Worm (Caenorhabditis elegans) whole organism, L4 larva: ENCODE measurements around the gene T12G3.2.

ENCODE experiments used
- R02D3.7 ChIP-seq: fragments of 150-350 bp; sonication (generic microtip); optimal IDR thresholded peaks from 3 replicates; lab custom pipeline; 2014; ENCODE audit warnings: missing biosample characterization, missing genetic modification characterization
- Y105C5A.15 ChIP-seq: fragments of 200-800 bp; sonication (Bioruptor generic); IDR thresholded peaks from 2 replicates; pipeline ENCODE4 v1.3.6; 2022; ENCODE audit warnings: missing genetic modification characterization, missing compliant biosample characterization
- Y5F2A.4 ChIP-seq: fragments of 200-800 bp; sonication (Bioruptor generic); optimal IDR thresholded peaks from 2 replicates; lab custom pipeline; 2018; ENCODE audit warnings: mild to moderate bottlenecking, missing genetic modification characterization, missing compliant biosample characterization
- Y75B8A.6 ChIP-seq: fragments of 200-800 bp; sonication (Bioruptor generic); IDR thresholded peaks from 2 replicates; pipeline ENCODE4 v1.3.6; 2022; ENCODE audit warnings: missing genetic modification reagents, missing genetic modification characterization, missing compliant biosample characterization
- ZK337.2 ChIP-seq: fragments of 200-800 bp; sonication (Bioruptor generic); IDR thresholded peaks from 2 replicates; pipeline ENCODE4 v1.3.6; 2022; ENCODE audit warnings: missing genetic modification reagents, missing genetic modification characterization, missing compliant biosample characterization
- ZK546.5 ChIP-seq, 2 experiments: sonication (generic microtip); optimal IDR thresholded peaks; 2 replicates each; lab custom pipeline; 2017; ENCODE audit warnings: missing biosample characterization in 2 of 2, missing genetic modification characterization in 2 of 2
- aha-1 ChIP-seq: fragments of 150-350 bp; peaks from one replicate; lab custom pipeline; 2014; ENCODE audit warnings: missing biosample characterization, missing genetic modification characterization
- arid-1 ChIP-seq: fragments of 200-800 bp; sonication (Bioruptor generic); conservative IDR thresholded peaks from 2 replicates; pipeline ENCODE4 v1.3.6; 2022; ENCODE audit warnings: missing genetic modification reagents, missing genetic modification characterization, missing compliant biosample characterization
- ceh-20 ChIP-seq: fragments of 200-800 bp; sonication (Bioruptor generic); IDR thresholded peaks from 2 replicates; pipeline ENCODE4 v1.3.6; 2022; ENCODE audit warnings: missing genetic modification reagents, missing genetic modification characterization, missing compliant biosample characterization
- ceh-32 ChIP-seq: sonication (generic microtip); optimal IDR thresholded peaks from 2 replicates; lab custom pipeline; 2016; ENCODE audit warnings: mild to moderate bottlenecking, missing genetic modification characterization, missing compliant biosample characterization; ENCODE audit not compliant: poor library complexity
- ceh-62 ChIP-seq: sonication (generic microtip); optimal IDR thresholded peaks from 2 replicates; lab custom pipeline; 2017; ENCODE audit warnings: missing biosample characterization, missing genetic modification characterization
- ces-1 ChIP-seq: fragments of 150-350 bp; sonication (generic microtip); optimal IDR thresholded peaks from 4 replicates; lab custom pipeline; 2014; ENCODE audit warnings: missing biosample characterization, missing genetic modification reagents, missing genetic modification characterization
- cey-2 ChIP-seq: sonication (generic microtip); optimal IDR thresholded peaks from 3 replicates; lab custom pipeline; 2017; ENCODE audit warnings: missing genetic modification characterization, mild to moderate bottlenecking, missing compliant biosample characterization, antibody characterized with exemption, borderline replicate concordance; ENCODE audit not compliant: insufficient read depth
- daf-16 ChIP-seq, 3 experiments: sonication (generic microtip); optimal IDR thresholded peaks; 2 replicates each; lab custom pipeline; 2016 to 2017; ENCODE audit warnings: missing genetic modification characterization in 3 of 3, missing genetic modification reagents in 3 of 3, mild to moderate bottlenecking in 2 of 3, missing compliant biosample characterization in 2 of 3, missing biosample characterization in 1 of 3, moderate library complexity in 1 of 3
- daf-19 ChIP-seq: fragments of 200-800 bp; sonication (Bioruptor generic); conservative IDR thresholded peaks from 2 replicates; pipeline ENCODE4 v1.3.6; 2022; ENCODE audit warnings: missing genetic modification characterization, missing compliant biosample characterization
- daf-8 ChIP-seq: fragments of 200-800 bp; sonication (Bioruptor generic); IDR thresholded peaks from 2 replicates; pipeline ENCODE4 v1.3.6; 2022; ENCODE audit warnings: missing genetic modification characterization, missing compliant biosample characterization
- dmd-6 ChIP-seq: fragments of 200-800 bp; sonication (Bioruptor generic); IDR thresholded peaks from 2 replicates; pipeline ENCODE4 v1.3.6; 2022; ENCODE audit warnings: missing genetic modification reagents, missing genetic modification characterization, missing compliant biosample characterization
- dmd-8 ChIP-seq: fragments of 200-800 bp; sonication (Bioruptor generic); IDR thresholded peaks from 2 replicates; pipeline ENCODE4 v1.3.6; 2022; ENCODE audit warnings: missing genetic modification characterization, missing compliant biosample characterization
- dmd-9 ChIP-seq: fragments of 200-800 bp; sonication (Bioruptor generic); IDR thresholded peaks from 2 replicates; pipeline ENCODE4 v1.3.6; 2022; ENCODE audit warnings: missing genetic modification reagents, missing genetic modification characterization, missing compliant biosample characterization
- dpl-1 ChIP-seq: fragments of 150-350 bp; optimal IDR thresholded peaks from 2 replicates; lab custom pipeline; 2014; ENCODE audit warnings: missing biosample characterization, missing genetic modification reagents, missing genetic modification characterization
- egl-27 ChIP-seq: sonication (generic microtip); optimal IDR thresholded peaks from 3 replicates; lab custom pipeline; 2017; ENCODE audit warnings: missing biosample characterization, missing genetic modification reagents, missing genetic modification characterization
- fkh-10 ChIP-seq: fragments of 150-350 bp; optimal IDR thresholded peaks from 2 replicates; lab custom pipeline; 2014; ENCODE audit warnings: missing biosample characterization, missing genetic modification reagents, missing genetic modification characterization
- hlh-11 ChIP-seq: fragments of 200-800 bp; sonication (Bioruptor generic); optimal IDR thresholded peaks from 2 replicates; lab custom pipeline; 2018; ENCODE audit warnings: mild to moderate bottlenecking, missing genetic modification characterization, missing compliant biosample characterization
- hmg-1.1 ChIP-seq: fragments of 200-800 bp; sonication (Bioruptor generic); IDR thresholded peaks from 2 replicates; pipeline ENCODE4 v1.3.6; 2022; ENCODE audit warnings: missing genetic modification reagents, missing genetic modification characterization, missing compliant biosample characterization
- jun-1 ChIP-seq: fragments of 150-350 bp; optimal IDR thresholded peaks from 2 replicates; lab custom pipeline; 2014; ENCODE audit warnings: missing biosample characterization, missing genetic modification reagents, missing genetic modification characterization
- lin-13 ChIP-seq: fragments of 150-350 bp; optimal IDR thresholded peaks from 2 replicates; lab custom pipeline; 2014; ENCODE audit warnings: missing biosample characterization, missing genetic modification reagents, missing genetic modification characterization
- lin-29 ChIP-seq: fragments of 200-800 bp; sonication (Bioruptor generic); IDR thresholded peaks from 2 replicates; pipeline ENCODE4 v1.3.6; 2022; ENCODE audit warnings: missing genetic modification reagents, missing genetic modification characterization, missing compliant biosample characterization
- lin-39 ChIP-seq: fragments of 150-350 bp; optimal IDR thresholded peaks from 2 replicates; lab custom pipeline; 2014; ENCODE audit warnings: missing biosample characterization, missing genetic modification reagents, missing genetic modification characterization
- mxl-3 ChIP-seq: fragments of 200-800 bp; sonication (Bioruptor generic); optimal IDR thresholded peaks from 2 replicates; lab custom pipeline; 2018; ENCODE audit warnings: mild to moderate bottlenecking, missing genetic modification characterization, missing compliant biosample characterization
- nhr-25 ChIP-seq: sonication (generic microtip); optimal IDR thresholded peaks from 2 replicates; lab custom pipeline; 2017; ENCODE audit warnings: missing genetic modification characterization, mild to moderate bottlenecking, missing compliant biosample characterization, antibody characterized with exemption, moderate library complexity, borderline replicate concordance; ENCODE audit not compliant: insufficient read depth
- nhr-77 ChIP-seq: fragments of 150-350 bp; optimal IDR thresholded peaks from 2 replicates; lab custom pipeline; 2014; ENCODE audit warnings: missing biosample characterization, missing genetic modification characterization
- pha-4 ChIP-seq, 2 experiments: fragments of 150-350 bp in 1 of 2; fragments of 200-800 bp in 1 of 2; sonication (Bioruptor generic) in 1 of 2; IDR thresholded peaks in 1 of 2; optimal IDR thresholded peaks in 1 of 2; 2 replicates each; pipeline versions ENCODE4 v1.3.6 to Lab custom; 2014 to 2022; ENCODE audit warnings: missing genetic modification characterization in 2 of 2, missing genetic modification reagents in 2 of 2, missing biosample characterization in 1 of 2, missing compliant biosample characterization in 1 of 2
- pqm-1 ChIP-seq: sonication (generic microtip); optimal IDR thresholded peaks from 2 replicates; lab custom pipeline; 2017; ENCODE audit warnings: missing biosample characterization, missing genetic modification characterization
- set-16 ChIP-seq: fragments of 200-800 bp; sonication (Bioruptor generic); IDR thresholded peaks from 2 replicates; pipeline ENCODE4 v1.3.6; 2022; ENCODE audit warnings: missing genetic modification reagents, missing genetic modification characterization, missing compliant biosample characterization
- unc-39 ChIP-seq: sonication (generic microtip); optimal IDR thresholded peaks from 2 replicates; lab custom pipeline; 2017; ENCODE audit warnings: missing biosample characterization, missing genetic modification characterization
- vab-7 ChIP-seq: fragments of 200-800 bp; sonication (Bioruptor generic); IDR thresholded peaks from 2 replicates; pipeline ENCODE4 v1.3.6; 2022; ENCODE audit warnings: missing genetic modification reagents, missing genetic modification characterization, missing compliant biosample characterization
- zfp-2 ChIP-seq: sonication (generic microtip); optimal IDR thresholded peaks from 2 replicates; lab custom pipeline; 2016; ENCODE audit warnings: mild to moderate bottlenecking, missing genetic modification characterization, missing compliant biosample characterization
- zfp-3 ChIP-seq: fragments of 200-800 bp; sonication (Bioruptor generic); conservative IDR thresholded peaks from 2 replicates; pipeline ENCODE4 v1.3.6; 2022; ENCODE audit warnings: missing genetic modification reagents, missing genetic modification characterization, missing compliant biosample characterization
- zip-2 ChIP-seq: fragments of 150-350 bp; optimal IDR thresholded peaks from 2 replicates; lab custom pipeline; 2014; ENCODE audit warnings: missing biosample characterization, missing genetic modification characterization
- ztf-11 ChIP-seq: fragments of 150-350 bp; optimal IDR thresholded peaks from 2 replicates; lab custom pipeline; 2014; ENCODE audit warnings: missing biosample characterization, missing genetic modification characterization
- ztf-7 ChIP-seq: fragments of 150-350 bp; optimal IDR thresholded peaks from 2 replicates; lab custom pipeline; 2014; ENCODE audit warnings: missing biosample characterization, missing genetic modification characterization

T12G3.2 gene

DNA sequence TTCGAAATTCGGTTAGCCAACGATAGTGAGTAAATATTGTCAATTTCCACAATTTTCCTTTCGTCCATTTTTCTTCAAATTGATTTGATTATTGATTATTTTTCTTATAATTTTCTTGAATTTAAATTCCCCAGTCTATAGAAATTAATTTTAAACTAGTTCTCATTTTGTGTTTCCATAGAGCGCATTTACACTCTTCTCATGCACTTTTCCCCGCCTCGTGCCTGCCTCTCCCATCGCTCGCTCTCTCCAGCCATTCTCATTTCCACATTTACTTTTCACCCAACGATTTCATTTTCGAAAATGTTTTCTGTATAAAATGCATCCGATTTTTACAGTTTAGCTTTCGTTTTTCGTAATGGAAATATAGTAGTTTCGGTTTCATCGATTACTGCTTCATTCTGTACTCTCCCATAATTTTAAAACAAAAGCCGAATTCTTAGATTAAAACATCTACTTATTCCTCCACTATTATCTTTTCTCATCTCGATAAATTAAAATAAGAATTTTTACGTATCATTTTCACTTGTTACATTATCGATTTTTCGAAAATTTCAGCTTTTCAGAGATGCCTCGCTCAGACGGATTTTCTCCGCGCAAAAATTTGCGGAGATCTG, 32.2 kb upstream of the T12G3.2 start, which contains the start of gene lex-1 (continued):
- TF ChIP-seq hlh-11 (tag; lab: Kevin White, UChicago): no peak

DNA sequence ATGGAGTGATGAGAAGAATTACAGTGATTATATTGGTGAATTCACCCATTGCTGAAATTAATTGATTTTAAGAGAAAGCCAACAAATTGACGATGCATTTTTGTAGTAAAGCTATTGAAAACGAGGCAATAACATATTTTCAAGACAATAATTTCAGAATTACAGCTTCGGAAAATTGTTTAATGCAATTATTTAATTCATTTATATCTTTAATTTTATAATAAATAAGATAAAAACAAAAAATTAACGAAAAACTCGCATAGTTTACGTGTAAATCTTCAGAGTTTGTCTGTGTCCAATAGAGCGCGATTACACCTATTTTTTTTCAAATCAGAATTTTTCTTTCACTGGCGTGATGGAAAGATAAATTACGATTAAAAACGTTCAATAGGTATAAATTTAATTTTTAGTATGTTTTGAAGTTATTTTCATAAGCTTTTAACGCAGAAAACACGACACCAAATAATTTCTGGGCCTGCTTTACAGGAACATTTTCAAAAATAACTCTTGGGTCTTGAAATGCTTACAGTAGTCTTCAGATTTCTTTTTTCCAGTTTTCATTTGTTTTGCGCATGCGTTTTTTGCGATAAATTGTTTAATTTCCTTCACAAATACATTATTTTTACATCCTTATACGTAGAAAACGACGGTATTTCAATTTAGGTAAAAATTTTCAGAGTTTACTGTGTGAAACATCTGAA, 31.5 kb upstream of the T12G3.2 start, which contains the start of gene tmed-1:
Gene tmed-1 (minus strand): TSS at position 51 of the 701 bp plus-strand sequence.
- no peak for TF ChIP-seq ceh-62 (tag; lab: Kevin White, UChicago)
- TF ChIP-seq lin-29: no peak
- no peak for TF ChIP-seq ztf-7 (tag; lab: Kevin White, UChicago)
- TF ChIP-seq nhr-25 (tag; lab: Kevin White, UChicago): no peak
- TF ChIP-seq pqm-1: no peak
- no peak for TF ChIP-seq mxl-3
- TF ChIP-seq daf-19: no peak
- no peak for TF ChIP-seq unc-39 (tag; lab: Kevin White, UChicago)
- no peak for TF ChIP-seq Y105C5A.15 (GFP tag; lab: Robert Waterston, UW)
- TF ChIP-seq cey-2 (tag; lab: Kevin White, UChicago): no peak
- no peak for TF ChIP-seq arid-1
- TF ChIP-seq set-16 (GFP tag; lab: Robert Waterston, UW): no peak
- TF ChIP-seq Y5F2A.4 (GFP tag; lab: Kevin White, UChicago): no peak
- no peak for TF ChIP-seq aha-1 (tag; lab: Kevin White, UChicago)
- no peak for TF ChIP-seq nhr-77
- TF ChIP-seq daf-16 (GFP tag; optimal IDR thresholded peaks at IDR 0.05; lab: Kevin White, UChicago): no peak
- no peak for TF ChIP-seq daf-16 (tag; optimal IDR thresholded peaks at IDR 0.05; lab: Kevin White, UChicago)
- TF ChIP-seq ZK546.5 (tag; optimal IDR thresholded peaks at IDR 0.05; lab: Kevin White, UChicago): no peak
- TF ChIP-seq vab-7 (GFP tag; lab: Robert Waterston, UW): no peak
- TF ChIP-seq, all 104 proteins: peak for 0

- no peak for TF ChIP-seq dmd-9 (GFP tag; lab: Robert Waterston, UW)
- no peak for TF ChIP-seq ceh-20 (GFP tag; lab: Robert Waterston, UW)
- no peak for TF ChIP-seq dmd-8 (GFP tag; lab: Robert Waterston, UW)
- TF ChIP-seq pha-4 (GFP tag; IDR thresholded peaks at IDR 0.05; lab: Robert Waterston, UW): no peak
- TF ChIP-seq pha-4 (tag; optimal IDR thresholded peaks at IDR 0.05; lab: Kevin White, UChicago): no peak
- TF ChIP-seq R02D3.7 (tag; lab: Kevin White, UChicago): no peak
- no peak for TF ChIP-seq egl-27 (tag; lab: Kevin White, UChicago)
- TF ChIP-seq pqm-1: no peak
- TF ChIP-seq dpl-1 (GFP tag; lab: Kevin White, UChicago): no peak
- TF ChIP-seq daf-8 (GFP tag; lab: Robert Waterston, UW): no peak
- TF ChIP-seq Y75B8A.6: no peak
- no peak for TF ChIP-seq dmd-6 (GFP tag; lab: Robert Waterston, UW)
- no peak for TF ChIP-seq zip-2 (tag; lab: Kevin White, UChicago)
- TF ChIP-seq mxl-3: no peak
- no peak for TF ChIP-seq hmg-1.1 (GFP tag; lab: Robert Waterston, UW)
These were observed 28.7 kb upstream of the T12G3.2 start, which contains the start of gene K08E4.7 for ce11 chrIV:12075497-12075896. Gene K08E4.7 (plus strand): TSS chrIV:12075797.

DNA sequence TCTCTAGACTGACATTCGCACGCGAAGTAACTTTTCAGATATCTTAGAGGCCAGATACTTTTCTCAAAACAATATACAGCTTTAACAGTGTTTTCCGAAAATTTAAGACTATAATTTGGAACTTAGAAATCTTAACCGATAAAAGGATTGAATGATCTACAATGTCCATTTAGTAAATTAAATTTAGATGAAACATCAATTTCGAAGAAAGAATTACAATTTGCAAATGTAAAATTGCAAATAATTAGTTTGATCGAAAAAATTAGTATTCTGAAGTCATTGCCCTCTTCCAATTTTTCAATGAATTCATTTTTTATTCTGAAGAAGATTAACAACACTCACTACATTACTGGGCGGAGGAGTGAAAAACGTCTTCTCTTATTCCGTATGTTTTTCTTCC, 21.8 kb upstream of the T12G3.2 start, which contains the start of gene bath-37:
Gene bath-37 (plus strand): TSS at position 301 of the 400 bp plus-strand sequence.
- TF ChIP-seq unc-39 (tag; lab: Kevin White, UChicago) (no peak), cey-2 (tag; lab: Kevin White, UChicago) (no peak), zfp-2 (tag; lab: Kevin White, UChicago) (no peak), lin-13 (GFP tag; lab: Kevin White, UChicago) (no peak), jun-1 (tag; lab: Kevin White, UChicago) (no peak), ztf-11 (tag; lab: Kevin White, UChicago) (no peak), zfp-3 (no peak), ZK337.2 (no peak), ceh-32 (no peak), fkh-10 (no peak), lin-39 (no peak), ces-1 (GFP tag; lab: Kevin White, UChicago) (no peak), ztf-7 (tag; lab: Kevin White, UChicago) (no peak), nhr-25 (tag; lab: Kevin White, UChicago) (no peak)
